Worm (Caenorhabditis elegans) whole organism, L1 larva: ENCODE measurements around the gene rpl-10.

Source experiments
- C16A3.4 ChIP-seq: fragments of 150-350 bp; optimal IDR thresholded peaks from 2 replicates; lab custom pipeline; 2014; ENCODE audit warnings: missing biosample characterization, missing genetic modification characterization
- Y116A8C.19 ChIP-seq: sonication (generic microtip); optimal IDR thresholded peaks from 2 replicates; lab custom pipeline; 2016; ENCODE audit warnings: missing compliant biosample characterization, missing genetic modification characterization, borderline replicate concordance
- aha-1 ChIP-seq: fragments of 150-350 bp; optimal IDR thresholded peaks from 2 replicates; lab custom pipeline; 2014; ENCODE audit warnings: missing biosample characterization, missing genetic modification characterization
- aly-2 ChIP-seq: fragments of 150-350 bp; optimal IDR thresholded peaks from 2 replicates; lab custom pipeline; 2014; ENCODE audit warnings: missing biosample characterization, missing genetic modification characterization
- blmp-1 ChIP-seq: fragments of 150-350 bp; optimal IDR thresholded peaks from 2 replicates; lab custom pipeline; 2014; ENCODE audit warnings: missing biosample characterization, missing genetic modification characterization
- ceh-8 ChIP-seq: fragments of 200-800 bp; sonication (Bioruptor generic); optimal IDR thresholded peaks from 2 replicates; lab custom pipeline; 2018; ENCODE audit warnings: mild to moderate bottlenecking, missing genetic modification characterization, moderate library complexity, missing compliant biosample characterization
- ceh-82 ChIP-seq, 3 experiments: fragments of 150-350 bp in 1 of 3; sonication (generic microtip) in 2 of 3; optimal IDR thresholded peaks; 2 replicates each; lab custom pipeline; 2014 to 2017; ENCODE audit warnings: missing biosample characterization in 3 of 3, missing genetic modification characterization in 3 of 3
- ceh-90 ChIP-seq: sonication (generic microtip); optimal IDR thresholded peaks from 2 replicates; lab custom pipeline; 2016; ENCODE audit warnings: missing genetic modification characterization, missing compliant biosample characterization
- dpl-1 ChIP-seq, 3 experiments: fragments of 150-350 bp in 2 of 3; sonication (generic microtip) in 1 of 3; optimal IDR thresholded peaks; 2 replicates each; lab custom pipeline; 2014 to 2017; ENCODE audit warnings: missing biosample characterization in 3 of 3, missing genetic modification characterization in 3 of 3, missing genetic modification reagents in 3 of 3
- efl-1 ChIP-seq, 4 experiments: fragments of 150-350 bp; optimal IDR thresholded peaks in 3 of 4; peaks in 1 of 4; 1 replicate in 1 of 4; 2 replicates in 3 of 4; lab custom pipeline; 2014; ENCODE audit warnings: missing biosample characterization in 2 of 4, missing genetic modification characterization in 2 of 4, missing genetic modification reagents in 2 of 4
- efl-3 ChIP-seq: fragments of 200-800 bp; sonication (Bioruptor generic); optimal IDR thresholded peaks from 2 replicates; lab custom pipeline; 2018; ENCODE audit warnings: mild to moderate bottlenecking, missing genetic modification characterization, missing compliant biosample characterization
- elt-2 ChIP-seq: sonication (generic microtip); optimal IDR thresholded peaks from 2 replicates; lab custom pipeline; 2016; ENCODE audit warnings: missing genetic modification characterization, mild to moderate bottlenecking, inconsistent platforms, missing compliant biosample characterization, missing genetic modification reagents
- elt-3 ChIP-seq, 6 experiments: fragments of 150-350 bp in 1 of 6; sonication (generic microtip); optimal IDR thresholded peaks; 2 replicates each; lab custom pipeline; 2017 to 2018; ENCODE audit warnings: missing biosample characterization in 6 of 6, missing genetic modification characterization in 6 of 6, inconsistent platforms in 1 of 6
- fkh-4 ChIP-seq: sonication (generic microtip); optimal IDR thresholded peaks from 2 replicates; lab custom pipeline; 2016; ENCODE audit warnings: missing compliant biosample characterization, missing genetic modification characterization, borderline replicate concordance
- fkh-8 ChIP-seq: sonication (generic microtip); optimal IDR thresholded peaks from 2 replicates; lab custom pipeline; 2016; ENCODE audit warnings: mild to moderate bottlenecking, missing genetic modification characterization, missing compliant biosample characterization
- hlh-4 ChIP-seq: sonication (generic microtip); optimal IDR thresholded peaks from 2 replicates; lab custom pipeline; 2016; ENCODE audit warnings: mild to moderate bottlenecking, missing genetic modification characterization, missing compliant biosample characterization
- hpl-2 ChIP-seq: fragments of 150-350 bp; optimal IDR thresholded peaks from 2 replicates; lab custom pipeline; 2014; ENCODE audit warnings: missing biosample characterization, missing genetic modification reagents, missing genetic modification characterization
- jun-1 ChIP-seq: fragments of 150-350 bp; optimal IDR thresholded peaks from 2 replicates; lab custom pipeline; 2014; ENCODE audit warnings: missing biosample characterization, missing genetic modification reagents, missing genetic modification characterization
- lin-14 ChIP-seq: fragments of 200-800 bp; sonication (Bioruptor generic); optimal IDR thresholded peaks from 2 replicates; lab custom pipeline; 2018; ENCODE audit warnings: mild to moderate bottlenecking, missing genetic modification characterization, moderate library complexity, missing compliant biosample characterization
- lin-15B ChIP-seq: fragments of 150-350 bp; sonication (generic microtip); optimal IDR thresholded peaks from 3 replicates; lab custom pipeline; 2014; ENCODE audit warnings: missing biosample characterization, missing genetic modification characterization
- lin-35 ChIP-seq, 2 experiments: fragments of 150-350 bp; optimal IDR thresholded peaks; 2 replicates each; lab custom pipeline; 2014; ENCODE audit warnings: missing biosample characterization in 2 of 2, missing genetic modification characterization in 2 of 2, missing genetic modification reagents in 2 of 2
- lir-3 ChIP-seq: sonication (generic microtip); optimal IDR thresholded peaks from 2 replicates; lab custom pipeline; 2016; ENCODE audit warnings: mild to moderate bottlenecking, missing genetic modification characterization, moderate library complexity, missing compliant biosample characterization; ENCODE audit not compliant: poor library complexity
- lsy-2 ChIP-seq, 2 experiments: fragments of 150-350 bp; optimal IDR thresholded peaks; 2 replicates each; lab custom pipeline; 2014; ENCODE audit warnings: missing biosample characterization in 2 of 2, missing genetic modification characterization in 2 of 2
- mep-1 ChIP-seq: fragments of 150-350 bp; optimal IDR thresholded peaks from 2 replicates; lab custom pipeline; 2014; ENCODE audit warnings: missing biosample characterization, missing genetic modification characterization
- nhr-20 ChIP-seq: sonication (generic microtip); optimal IDR thresholded peaks from 2 replicates; lab custom pipeline; 2016; ENCODE audit warnings: mild to moderate bottlenecking, missing genetic modification characterization, missing compliant biosample characterization
- nhr-28 ChIP-seq: fragments of 150-350 bp; optimal IDR thresholded peaks from 2 replicates; lab custom pipeline; 2014; ENCODE audit warnings: missing biosample characterization, missing genetic modification characterization
- nhr-71 ChIP-seq: sonication (generic microtip); optimal IDR thresholded peaks from 2 replicates; lab custom pipeline; 2016; ENCODE audit warnings: mild to moderate bottlenecking, missing genetic modification characterization, moderate library complexity, missing compliant biosample characterization
- nhr-76 ChIP-seq: sonication (generic microtip); optimal IDR thresholded peaks from 2 replicates; lab custom pipeline; 2017; ENCODE audit warnings: missing biosample characterization, missing genetic modification characterization
- nhr-77 ChIP-seq: fragments of 150-350 bp; optimal IDR thresholded peaks from 2 replicates; lab custom pipeline; 2014; ENCODE audit warnings: missing biosample characterization, missing genetic modification characterization
- nhr-85 ChIP-seq: sonication (generic microtip); peaks from one replicate; lab custom pipeline; 2016; ENCODE audit warnings: missing genetic modification characterization, inconsistent platforms, missing compliant biosample characterization
- nhr-90 ChIP-seq: sonication (generic microtip); optimal IDR thresholded peaks from 2 replicates; lab custom pipeline; 2016; ENCODE audit warnings: mild to moderate bottlenecking, missing genetic modification characterization, missing compliant biosample characterization; ENCODE audit not compliant: poor library complexity
- skn-1 ChIP-seq: fragments of 150-350 bp; optimal IDR thresholded peaks from 2 replicates; lab custom pipeline; 2014; ENCODE audit warnings: missing biosample characterization, missing genetic modification characterization
- snpc-4 ChIP-seq: fragments of 150-350 bp; optimal IDR thresholded peaks from 2 replicates; lab custom pipeline; 2014; ENCODE audit warnings: missing biosample characterization, missing genetic modification characterization
- snu-23 ChIP-seq: sonication (generic microtip); optimal IDR thresholded peaks from 2 replicates; lab custom pipeline; 2016; ENCODE audit warnings: missing genetic modification characterization, missing compliant biosample characterization
- sptf-1 ChIP-seq: fragments of 150-350 bp; optimal IDR thresholded peaks from 2 replicates; lab custom pipeline; 2014; ENCODE audit warnings: missing biosample characterization, missing genetic modification characterization
- sup-37 ChIP-seq: fragments of 200-800 bp; sonication (Bioruptor generic); optimal IDR thresholded peaks from 2 replicates; lab custom pipeline; 2018; ENCODE audit warnings: mild to moderate bottlenecking, missing genetic modification characterization, missing compliant biosample characterization
- tbx-2 ChIP-seq: sonication (generic microtip); optimal IDR thresholded peaks from 2 replicates; lab custom pipeline; 2016; ENCODE audit warnings: missing genetic modification characterization, missing compliant biosample characterization
- tlp-1 ChIP-seq: fragments of 150-350 bp; optimal IDR thresholded peaks from 2 replicates; lab custom pipeline; 2014; ENCODE audit warnings: missing biosample characterization, missing genetic modification characterization
- unc-86 ChIP-seq: sonication (generic microtip); optimal IDR thresholded peaks from 2 replicates; lab custom pipeline; 2016; ENCODE audit warnings: missing genetic modification characterization, missing compliant biosample characterization
- xbp-1 ChIP-seq: sonication (generic microtip); optimal IDR thresholded peaks from 2 replicates; lab custom pipeline; 2016; ENCODE audit warnings: missing genetic modification characterization, missing compliant biosample characterization
- zip-4 ChIP-seq: fragments of 200-800 bp; sonication (Bioruptor generic); optimal IDR thresholded peaks from 2 replicates; lab custom pipeline; 2018; ENCODE audit warnings: mild to moderate bottlenecking, missing genetic modification characterization, moderate library complexity, missing compliant biosample characterization

The rpl-10 gene

ce11 chrII:8143278-8143931 lies at the start of gene rpl-10, which contains the start of gene ints-11 (continued):
- TF ChIP-seq lsy-2 (tag; optimal IDR thresholded peaks at IDR 0.05; lab: Kevin White, UChicago), result peak; percentile 89 to 98

- TF ChIP-seq jun-1 (tag; lab: Kevin White, UChicago) (no peak), blmp-1 (tag; lab: Kevin White, UChicago) (peak; percentile 58), fkh-8 (tag; lab: Kevin White, UChicago) (no peak), unc-86 (tag; lab: Kevin White, UChicago) (no peak), zip-4 (GFP tag; lab: Kevin White, UChicago) (no peak), hpl-2 (GFP tag; lab: Kevin White, UChicago) (no peak), ceh-90 (tag; lab: Kevin White, UChicago) (no peak)
Measured at ce11 chrII:8093914-8094313, 49.8 kb upstream of the rpl-10 start.

- peak; percentile 84 for TF ChIP-seq nhr-85 (tag; lab: Kevin White, UChicago)
- no peak for TF ChIP-seq nhr-28 (tag; lab: Kevin White, UChicago)
- peak; percentile 53 for TF ChIP-seq mep-1 (tag; lab: Kevin White, UChicago)
- peak; percentile 9 for TF ChIP-seq nhr-20
- peak in 1 of 3 experiments; percentile 0 for TF ChIP-seq dpl-1 (GFP tag; optimal IDR thresholded peaks at IDR 0.05; lab: Kevin White, UChicago)
- peak; percentile 76 for TF ChIP-seq lin-14 (GFP tag; lab: Kevin White, UChicago)
- TF ChIP-seq blmp-1 (tag; lab: Kevin White, UChicago), result peak; percentile 93
- no peak for TF ChIP-seq hlh-4 (tag; lab: Kevin White, UChicago)
- no peak for TF ChIP-seq nhr-76
- peak in 1 of 2 experiments; percentile 27 for TF ChIP-seq lin-35 (GFP tag; optimal IDR thresholded peaks at IDR 0.05; lab: Kevin White, UChicago)
- TF ChIP-seq skn-1, result no peak
- peak; percentile 51 for TF ChIP-seq snu-23 (GFP tag; lab: Kevin White, UChicago)
- peak in 1 of 6 experiments; percentile 3 for TF ChIP-seq elt-3 (tag; optimal IDR thresholded peaks at IDR 0.05; lab: Kevin White, UChicago)
- no peak for TF ChIP-seq efl-1 (optimal IDR thresholded peaks at IDR 0.05; lab: Kevin White, UChicago)
- TF ChIP-seq efl-1 (GFP tag; optimal IDR thresholded peaks at IDR 0.05 in 1 of 2; lab: Kevin White, UChicago), result peak in 1 of 2 experiments; percentile 92
- peak; percentile 35 for TF ChIP-seq nhr-71
Measured at ce11 chrII:8099212-8099784, 44.4 kb upstream of the rpl-10 start.

- TF ChIP-seq blmp-1 (tag; lab: Kevin White, UChicago) (no peak), sup-37 (no peak), nhr-76 (no peak), lin-14 (GFP tag; lab: Kevin White, UChicago) (no peak), C16A3.4 (tag; lab: Kevin White, UChicago) (no peak), elt-2 (tag; lab: Kevin White, UChicago) (no peak), snpc-4 (tag; lab: Kevin White, UChicago) (no peak), ceh-82 (tag; optimal IDR thresholded peaks at IDR 0.05; lab: Kevin White, UChicago) (no peak), tbx-2 (tag; lab: Kevin White, UChicago) (no peak), nhr-90 (tag; lab: Kevin White, UChicago) (no peak), hpl-2 (GFP tag; lab: Kevin White, UChicago) (no peak), lir-3 (tag; lab: Kevin White, UChicago) (no peak)
- TF ChIP-seq, all 84 proteins: peak for 0
Measured at ce11 chrII:8102041-8102440, 41.6 kb upstream of the rpl-10 start, which contains the start of gene sre-2. Gene sre-2, minus strand, starts transcription at chrII:8102141.

- TF ChIP-seq ceh-82 (tag; optimal IDR thresholded peaks at IDR 0.05; lab: Kevin White, UChicago) (no peak), nhr-71 (peak; percentile 68), sptf-1 (no peak), fkh-4 (tag; lab: Kevin White, UChicago) (no peak), tlp-1 (tag; lab: Kevin White, UChicago) (no peak), nhr-77 (tag; lab: Kevin White, UChicago) (no peak), dpl-1 (GFP tag; optimal IDR thresholded peaks at IDR 0.05; lab: Kevin White, UChicago) (peak in 2 of 3 experiments; percentile 5 to 32), aha-1 (tag; lab: Kevin White, UChicago) (no peak), blmp-1 (tag; lab: Kevin White, UChicago) (peak; percentile 90), efl-1 (optimal IDR thresholded peaks at IDR 0.05; lab: Kevin White, UChicago) (peak in 1 of 2 experiments; percentile 25), efl-1 (GFP tag; optimal IDR thresholded peaks at IDR 0.05 in 1 of 2; lab: Kevin White, UChicago) (peak in 1 of 2 experiments; percentile 1), lin-15B (no peak), efl-3 (GFP tag; lab: Kevin White, UChicago) (no peak), unc-86 (tag; lab: Kevin White, UChicago) (no peak), nhr-90 (tag; lab: Kevin White, UChicago) (no peak), ceh-8 (no peak), xbp-1 (tag; lab: Kevin White, UChicago) (no peak), Y116A8C.19 (no peak), aly-2 (tag; lab: Kevin White, UChicago) (no peak)
Measured at ce11 chrII:8104998-8105397, 38.7 kb upstream of the rpl-10 start, which contains the start of gene sfxn-5. Gene sfxn-5, minus strand, starts transcription at chrII:8105052.
